Worm (Caenorhabditis elegans) whole organism, late embryonic: ENCODE results near the gene Y41D4B.14.

Source experiments
- T23F11.4 ChIP-seq: fragments of 200-800 bp; sonication (Bioruptor generic); optimal IDR thresholded peaks from 2 replicates; lab custom pipeline; 2018; ENCODE audit warnings: mild to moderate bottlenecking, missing genetic modification characterization, missing compliant biosample characterization
- Y22D7AL.16 ChIP-seq: sonication (generic microtip); optimal IDR thresholded peaks from 2 replicates; lab custom pipeline; 2016; ENCODE audit warnings: missing genetic modification characterization, missing compliant biosample characterization
- ceh-18 ChIP-seq: sonication (generic microtip); optimal IDR thresholded peaks from 2 replicates; lab custom pipeline; 2016; ENCODE audit warnings: missing genetic modification characterization, missing compliant biosample characterization
- ceh-19 ChIP-seq: fragments of 200-800 bp; sonication (Bioruptor generic); optimal IDR thresholded peaks from 2 replicates; lab custom pipeline; 2018; ENCODE audit warnings: mild to moderate bottlenecking, missing genetic modification characterization, missing compliant biosample characterization
- ceh-2 ChIP-seq: sonication (generic microtip); optimal IDR thresholded peaks from 2 replicates; lab custom pipeline; 2016; ENCODE audit warnings: missing genotype, missing genetic modification characterization, missing compliant biosample characterization
- ceh-22 ChIP-seq: sonication (generic microtip); optimal IDR thresholded peaks from 2 replicates; lab custom pipeline; 2017; ENCODE audit warnings: missing biosample characterization, missing genetic modification characterization
- ceh-24 ChIP-seq: sonication (generic microtip); optimal IDR thresholded peaks from 2 replicates; lab custom pipeline; 2016; ENCODE audit warnings: mild to moderate bottlenecking, missing genetic modification characterization, missing compliant biosample characterization
- ceh-31 ChIP-seq: sonication (generic microtip); optimal IDR thresholded peaks from 2 replicates; lab custom pipeline; 2016; ENCODE audit warnings: missing genetic modification characterization, missing compliant biosample characterization
- ceh-34 ChIP-seq: sonication (generic microtip); optimal IDR thresholded peaks from 2 replicates; lab custom pipeline; 2016; ENCODE audit warnings: mild to moderate bottlenecking, missing genetic modification characterization, missing compliant biosample characterization
- ceh-45 ChIP-seq: fragments of 200-800 bp; sonication (Bioruptor generic); IDR thresholded peaks from 2 replicates; pipeline ENCODE4 v1.3.6; 2022; ENCODE audit warnings: missing genetic modification reagents, missing genetic modification characterization, missing compliant biosample characterization
- ceh-48 ChIP-seq: sonication (generic microtip); optimal IDR thresholded peaks from 2 replicates; lab custom pipeline; 2016; ENCODE audit warnings: missing genetic modification characterization, inconsistent platforms, missing compliant biosample characterization
- ceh-6 ChIP-seq: fragments of 200-800 bp; sonication (Bioruptor generic); optimal IDR thresholded peaks from 2 replicates; lab custom pipeline; 2018; ENCODE audit warnings: mild to moderate bottlenecking, missing genetic modification characterization, missing compliant biosample characterization
- ceh-9 ChIP-seq: sonication (generic microtip); optimal IDR thresholded peaks from 2 replicates; lab custom pipeline; 2016; ENCODE audit warnings: mild to moderate bottlenecking, missing genetic modification characterization, inconsistent platforms, missing compliant biosample characterization
- dve-1 ChIP-seq: sonication (generic microtip); optimal IDR thresholded peaks from 2 replicates; lab custom pipeline; 2017; ENCODE audit warnings: antibody characterized with exemption, mild to moderate bottlenecking, missing genetic modification characterization, missing compliant biosample characterization
- elt-4 ChIP-seq: sonication (generic microtip); optimal IDR thresholded peaks from 2 replicates; lab custom pipeline; 2016; ENCODE audit warnings: missing genetic modification characterization, missing compliant biosample characterization
- fax-1 ChIP-seq: sonication (generic microtip); optimal IDR thresholded peaks from 2 replicates; lab custom pipeline; 2016; ENCODE audit warnings: missing genotype, missing genetic modification characterization, missing compliant biosample characterization
- fkh-10 ChIP-seq: fragments of 150-350 bp; optimal IDR thresholded peaks from 2 replicates; lab custom pipeline; 2014; ENCODE audit warnings: missing biosample characterization, missing genetic modification reagents, missing genetic modification characterization
- fkh-6 ChIP-seq: sonication (generic microtip); optimal IDR thresholded peaks from 2 replicates; lab custom pipeline; 2016; ENCODE audit warnings: missing genetic modification characterization, missing compliant biosample characterization
- hlh-8 ChIP-seq: sonication (generic microtip); optimal IDR thresholded peaks from 2 replicates; lab custom pipeline; 2016; ENCODE audit warnings: missing genotype, missing genetic modification characterization, missing compliant biosample characterization
- lim-6 ChIP-seq: sonication (generic microtip); optimal IDR thresholded peaks from 2 replicates; lab custom pipeline; 2016; ENCODE audit warnings: missing genetic modification characterization, missing compliant biosample characterization
- lin-11 ChIP-seq: fragments of 200-800 bp; sonication (Bioruptor generic); optimal IDR thresholded peaks from 2 replicates; lab custom pipeline; 2018; ENCODE audit warnings: mild to moderate bottlenecking, missing genetic modification characterization, missing compliant biosample characterization
- mec-3 ChIP-seq: sonication (generic microtip); optimal IDR thresholded peaks from 2 replicates; lab custom pipeline; 2016; ENCODE audit warnings: borderline replicate concordance, missing genetic modification characterization, missing compliant biosample characterization
- nhr-11 ChIP-seq: fragments of 150-350 bp; optimal IDR thresholded peaks from 2 replicates; lab custom pipeline; 2014; ENCODE audit warnings: missing biosample characterization, missing genetic modification characterization
- pag-3 ChIP-seq: sonication (generic microtip); optimal IDR thresholded peaks from 2 replicates; lab custom pipeline; 2016; ENCODE audit warnings: missing compliant biosample characterization, missing genetic modification characterization, borderline replicate concordance
- pax-1 ChIP-seq: fragments of 150-350 bp; optimal IDR thresholded peaks from 2 replicates; lab custom pipeline; 2014; ENCODE audit warnings: missing biosample characterization, missing genetic modification characterization
- pha-4 ChIP-seq: fragments of 150-350 bp; optimal IDR thresholded peaks from 2 replicates; lab custom pipeline; 2018; ENCODE audit warnings: missing biosample characterization, missing genetic modification reagents, missing genetic modification characterization
- pqm-1 ChIP-seq: sonication (generic microtip); optimal IDR thresholded peaks from 2 replicates; lab custom pipeline; 2016; ENCODE audit warnings: missing genetic modification characterization, missing compliant biosample characterization
- pros-1 ChIP-seq: fragments of 150-350 bp; optimal IDR thresholded peaks from 2 replicates; lab custom pipeline; 2014; ENCODE audit warnings: missing biosample characterization, missing genetic modification reagents, missing genetic modification characterization
- ref-2 ChIP-seq: sonication (generic microtip); optimal IDR thresholded peaks from 2 replicates; lab custom pipeline; 2016; ENCODE audit warnings: missing genetic modification characterization, missing compliant biosample characterization
- sdc-2 ChIP-seq: sonication (generic microtip); optimal IDR thresholded peaks from 2 replicates; lab custom pipeline; 2016; ENCODE audit warnings: missing genotype, missing genetic modification characterization, missing compliant biosample characterization
- sox-4 ChIP-seq: sonication (generic microtip); optimal IDR thresholded peaks from 2 replicates; lab custom pipeline; 2017; ENCODE audit warnings: mild to moderate bottlenecking, missing genetic modification characterization, inconsistent platforms, missing compliant biosample characterization
- syd-9 ChIP-seq: sonication (generic microtip); optimal IDR thresholded peaks from 2 replicates; lab custom pipeline; 2016; ENCODE audit warnings: mild to moderate bottlenecking, missing genetic modification characterization, moderate library complexity, missing compliant biosample characterization
- ttx-3 ChIP-seq: sonication (generic microtip); optimal IDR thresholded peaks from 2 replicates; lab custom pipeline; 2016; ENCODE audit warnings: missing genetic modification reagents, missing genetic modification characterization, missing compliant biosample characterization
- unc-3 ChIP-seq, 2 experiments: fragments of 200-800 bp in 1 of 2; sonication (Bioruptor generic) in 1 of 2; sonication (generic microtip) in 1 of 2; conservative IDR thresholded peaks in 1 of 2; optimal IDR thresholded peaks in 1 of 2; 2 replicates each; pipeline versions ENCODE4 v1.3.6 to Lab custom; 2016 to 2022; ENCODE audit warnings: missing compliant biosample characterization in 2 of 2, missing genetic modification characterization in 2 of 2, missing genetic modification reagents in 1 of 2
- unc-55 ChIP-seq: sonication (generic microtip); optimal IDR thresholded peaks from 2 replicates; lab custom pipeline; 2017; ENCODE audit warnings: missing biosample characterization, missing genetic modification reagents, missing genetic modification characterization
- unc-86 ChIP-seq: sonication (generic microtip); optimal IDR thresholded peaks from 2 replicates; lab custom pipeline; 2016; ENCODE audit warnings: missing genetic modification characterization, missing compliant biosample characterization
- zip-5 ChIP-seq: sonication (generic microtip); optimal IDR thresholded peaks from 2 replicates; lab custom pipeline; 2016; ENCODE audit warnings: missing genetic modification characterization, missing compliant biosample characterization
- ztf-16 ChIP-seq: sonication (generic microtip); optimal IDR thresholded peaks from 2 replicates; lab custom pipeline; 2017; ENCODE audit warnings: missing genetic modification characterization, missing compliant biosample characterization

The Y41D4B.14 gene

DNA sequence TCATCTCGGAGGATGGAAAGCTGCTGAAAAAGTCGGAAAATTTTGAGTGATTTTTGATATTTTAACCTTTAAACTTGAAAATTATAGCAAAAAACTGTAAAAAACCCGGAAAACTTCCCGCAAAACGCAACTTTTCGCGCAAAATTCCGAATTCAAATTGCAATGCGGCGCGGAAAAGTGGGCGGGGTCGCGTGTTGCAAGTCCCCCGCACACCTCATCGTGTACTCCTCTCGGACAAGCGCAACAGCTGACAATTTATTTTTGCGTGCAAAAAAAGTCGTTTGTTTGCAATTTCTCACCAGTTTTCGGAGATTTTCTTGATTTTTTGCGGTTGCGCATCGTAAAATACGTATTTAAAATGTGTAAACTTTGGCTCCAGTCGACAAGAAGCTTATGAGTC is 19.0 kb downstream of the Y41D4B.14 start, which contains the start of gene npp-8 (continued):
- TF ChIP-seq Y22D7AL.16 (peak; percentile 64), zip-5 (tag; lab: Kevin White, UChicago) (peak; percentile 64), fax-1 (tag; lab: Kevin White, UChicago) (peak; percentile 83), ceh-2 (tag; lab: Kevin White, UChicago) (peak; percentile 87), pag-3 (tag; lab: Kevin White, UChicago) (no peak), elt-4 (no peak), ceh-9 (peak; percentile 28), ceh-19 (GFP tag; lab: Kevin White, UChicago) (peak; percentile 88), ceh-24 (peak; percentile 27), sdc-2 (tag; lab: Kevin White, UChicago) (peak; percentile 75), ztf-16 (peak; percentile 87), ttx-3 (tag; lab: Kevin White, UChicago) (peak; percentile 81), syd-9 (tag; lab: Kevin White, UChicago) (peak; percentile 86), ceh-22 (tag; lab: Kevin White, UChicago) (peak; percentile 50), dve-1 (tag; lab: Kevin White, UChicago) (peak; percentile 50), lim-6 (peak; percentile 79), ceh-18 (peak; percentile 89), ceh-34 (tag; lab: Kevin White, UChicago) (peak; percentile 89), ceh-31 (tag; lab: Kevin White, UChicago) (peak; percentile 95), hlh-8 (tag; lab: Kevin White, UChicago) (peak; percentile 82), unc-3 (GFP tag; conservative IDR thresholded peaks at IDR 0.05; lab: Robert Waterston, UW) (no peak; the same call in 1 of the 2 replicates), unc-3 (tag; optimal IDR thresholded peaks at IDR 0.05; lab: Kevin White, UChicago) (peak; percentile 84), unc-86 (tag; lab: Kevin White, UChicago) (peak; percentile 81), fkh-6 (tag; lab: Kevin White, UChicago) (peak; percentile 82), ceh-48 (tag; lab: Kevin White, UChicago) (peak; percentile 50), lin-11 (tag; lab: Kevin White, UChicago) (peak; percentile 62), ceh-45 (GFP tag; lab: Robert Waterston, UW) (no peak), pax-1 (tag; lab: Kevin White, UChicago) (no peak), T23F11.4 (GFP tag; lab: Kevin White, UChicago) (peak; percentile 47), pros-1 (tag; lab: Kevin White, UChicago) (no peak), pha-4 (tag; lab: Kevin White, UChicago) (no peak), nhr-11 (tag; lab: Kevin White, UChicago) (no peak), pqm-1 (tag; lab: Kevin White, UChicago) (peak; percentile 4), fkh-10 (GFP tag; lab: Kevin White, UChicago) (no peak)

DNA sequence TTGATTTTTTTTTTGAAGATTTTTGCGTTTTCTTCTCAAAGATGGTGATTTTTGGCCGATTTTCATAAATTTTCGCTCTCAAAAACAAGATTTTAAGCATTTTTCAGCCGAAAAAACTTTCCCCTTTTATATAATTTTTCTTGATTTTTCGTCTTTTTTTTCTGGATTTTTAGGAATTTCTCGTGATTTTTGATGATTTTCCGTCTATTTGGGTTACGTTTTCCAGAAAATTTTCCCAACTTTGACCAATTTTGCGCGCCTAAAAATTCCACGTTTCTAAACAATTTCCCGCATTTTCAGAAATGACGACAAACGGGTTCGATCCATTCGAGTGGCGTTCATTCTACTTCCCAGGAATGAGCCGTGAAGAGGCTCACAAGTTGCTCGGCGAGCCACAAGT is 20.2 kb downstream of the Y41D4B.14 start, which contains the start of gene ced-2:
ced-2 (plus strand) TSS at position 301 of the 400 bp plus-strand sequence.
- TF ChIP-seq T23F11.4 (GFP tag; lab: Kevin White, UChicago) (no peak), ceh-6 (GFP tag; lab: Kevin White, UChicago) (no peak), ceh-2 (tag; lab: Kevin White, UChicago) (no peak), sox-4 (tag; lab: Kevin White, UChicago) (no peak), fkh-6 (tag; lab: Kevin White, UChicago) (no peak), fkh-10 (GFP tag; lab: Kevin White, UChicago) (no peak), sdc-2 (tag; lab: Kevin White, UChicago) (no peak), unc-55 (GFP tag; lab: Kevin White, UChicago) (no peak), ceh-24 (no peak), mec-3 (tag; lab: Kevin White, UChicago) (no peak), ceh-19 (GFP tag; lab: Kevin White, UChicago) (no peak), ztf-16 (no peak), pha-4 (tag; lab: Kevin White, UChicago) (no peak), ref-2 (tag; lab: Kevin White, UChicago) (no peak)
